Fruit fly (Drosophila melanogaster): ENCODE results near the gene CG4598.

dm6 chr2L:9894193-9894592, 24.2 kb upstream of the CG4598 start:
- TF ChIP-seq CG32121 (GFP tag; IDR thresholded peaks at IDR 0.05), result no peak
- no peak for TF ChIP-seq rn (GFP tag; IDR thresholded peaks at IDR 0.05)
- no peak for TF ChIP-seq CG8159 (tag; optimal IDR thresholded peaks at IDR 0.05)

Measured in whole organism, pupa.